Worm (Caenorhabditis elegans) whole organism, L2 larva: ENCODE results near the gene ugt-7.

Source experiments
- C34F6.9 ChIP-seq: fragments of 150-350 bp; optimal IDR thresholded peaks from 2 replicates; lab custom pipeline; 2014; ENCODE audit warnings: missing biosample characterization, missing genetic modification characterization
- F13H6.1 ChIP-seq: sonication (generic microtip); optimal IDR thresholded peaks from 2 replicates; lab custom pipeline; 2016; ENCODE audit warnings: missing genetic modification characterization, missing compliant biosample characterization
- Y55F3AM.14 ChIP-seq: fragments of 200-800 bp; sonication (Bioruptor generic); optimal IDR thresholded peaks from 2 replicates; lab custom pipeline; 2018; ENCODE audit warnings: mild to moderate bottlenecking, missing genetic modification characterization, missing compliant biosample characterization
- alr-1 ChIP-seq: fragments of 150-350 bp; optimal IDR thresholded peaks from 2 replicates; lab custom pipeline; 2014; ENCODE audit warnings: missing biosample characterization, missing genetic modification characterization
- aly-2 ChIP-seq: fragments of 150-350 bp; optimal IDR thresholded peaks from 2 replicates; lab custom pipeline; 2014; ENCODE audit warnings: missing biosample characterization, missing genetic modification characterization
- ama-1 ChIP-seq: fragments of 150-350 bp; optimal IDR thresholded peaks from 2 replicates; lab custom pipeline; 2018; ENCODE audit warnings: inconsistent platforms
- blmp-1 ChIP-seq: sonication (generic microtip); optimal IDR thresholded peaks from 2 replicates; lab custom pipeline; 2017; ENCODE audit warnings: missing genetic modification characterization, mild to moderate bottlenecking, missing compliant biosample characterization, antibody characterized with exemption, moderate library complexity; ENCODE audit not compliant: insufficient read depth
- ceh-16 ChIP-seq: fragments of 150-350 bp; optimal IDR thresholded peaks from 2 replicates; lab custom pipeline; 2014; ENCODE audit warnings: missing biosample characterization, missing genetic modification characterization
- crh-2 ChIP-seq: sonication (generic microtip); optimal IDR thresholded peaks from 2 replicates; lab custom pipeline; 2017; ENCODE audit warnings: missing biosample characterization, missing genetic modification characterization
- dmd-4 ChIP-seq: sonication (generic microtip); optimal IDR thresholded peaks from 2 replicates; lab custom pipeline; 2017; ENCODE audit warnings: missing biosample characterization, missing genetic modification characterization
- egl-27 ChIP-seq: sonication (generic microtip); optimal IDR thresholded peaks from 3 replicates; lab custom pipeline; 2017; ENCODE audit warnings: missing biosample characterization, missing genetic modification reagents, missing genetic modification characterization
- elt-1 ChIP-seq: fragments of 150-350 bp; optimal IDR thresholded peaks from 2 replicates; lab custom pipeline; 2014; ENCODE audit warnings: missing biosample characterization, missing genetic modification characterization
- elt-3 ChIP-seq: sonication (generic microtip); optimal IDR thresholded peaks from 2 replicates; lab custom pipeline; 2017; ENCODE audit warnings: missing biosample characterization, missing genetic modification characterization
- gmeb-1 ChIP-seq: fragments of 150-350 bp; optimal IDR thresholded peaks from 2 replicates; lab custom pipeline; 2014; ENCODE audit warnings: missing biosample characterization, missing genetic modification characterization
- lin-11 ChIP-seq: fragments of 150-350 bp; sonication (generic microtip); optimal IDR thresholded peaks from 2 replicates; lab custom pipeline; 2014; ENCODE audit warnings: missing biosample characterization, missing genetic modification characterization, inconsistent platforms, mixed read lengths
- lin-13 ChIP-seq: fragments of 150-350 bp; optimal IDR thresholded peaks from 2 replicates; lab custom pipeline; 2014; ENCODE audit warnings: missing biosample characterization, missing genetic modification reagents, missing genetic modification characterization
- lsy-2 ChIP-seq, 2 experiments: fragments of 150-350 bp in 1 of 2; sonication (generic microtip) in 1 of 2; optimal IDR thresholded peaks; 2 replicates each; lab custom pipeline; 2014 to 2017; ENCODE audit warnings: missing biosample characterization in 2 of 2, missing genetic modification characterization in 2 of 2
- mbf-1 ChIP-seq: sonication (generic microtip); optimal IDR thresholded peaks from 2 replicates; lab custom pipeline; 2017; ENCODE audit warnings: missing biosample characterization, missing genetic modification characterization
- mdl-1 ChIP-seq, 2 experiments: fragments of 150-350 bp in 1 of 2; sonication (generic microtip) in 1 of 2; optimal IDR thresholded peaks; 2 replicates each; lab custom pipeline; 2017; ENCODE audit warnings: missing biosample characterization in 2 of 2, missing genetic modification characterization in 2 of 2
- nhr-10 ChIP-seq: sonication (generic microtip); optimal IDR thresholded peaks from 2 replicates; lab custom pipeline; 2017; ENCODE audit warnings: missing biosample characterization, missing genetic modification characterization
- nhr-11 ChIP-seq: fragments of 150-350 bp; optimal IDR thresholded peaks from 2 replicates; lab custom pipeline; 2014; ENCODE audit warnings: missing biosample characterization, missing genetic modification characterization
- nhr-12 ChIP-seq: fragments of 150-350 bp; optimal IDR thresholded peaks from 2 replicates; lab custom pipeline; 2014; ENCODE audit warnings: missing biosample characterization, missing genetic modification characterization
- nhr-129 ChIP-seq: fragments of 150-350 bp; optimal IDR thresholded peaks from 2 replicates; lab custom pipeline; 2014; ENCODE audit warnings: missing biosample characterization, missing genetic modification characterization
- nhr-21 ChIP-seq: fragments of 150-350 bp; optimal IDR thresholded peaks from 2 replicates; lab custom pipeline; 2014; ENCODE audit warnings: missing biosample characterization, missing genetic modification characterization
- nhr-23 ChIP-seq: fragments of 150-350 bp; optimal IDR thresholded peaks from 2 replicates; lab custom pipeline; 2014; ENCODE audit warnings: missing biosample characterization, missing genetic modification reagents, missing genetic modification characterization
- nhr-237 ChIP-seq: fragments of 150-350 bp; optimal IDR thresholded peaks from 2 replicates; lab custom pipeline; 2014; ENCODE audit warnings: missing biosample characterization, missing genetic modification characterization
- nhr-6 ChIP-seq: fragments of 150-350 bp; optimal IDR thresholded peaks from 2 replicates; lab custom pipeline; 2014; ENCODE audit warnings: missing biosample characterization, missing genetic modification characterization
- nhr-77 ChIP-seq: fragments of 150-350 bp; optimal IDR thresholded peaks from 2 replicates; lab custom pipeline; 2014; ENCODE audit warnings: missing biosample characterization, missing genetic modification characterization
- peb-1 ChIP-seq: fragments of 150-350 bp; optimal IDR thresholded peaks from 2 replicates; lab custom pipeline; 2014; ENCODE audit warnings: missing biosample characterization, missing genetic modification characterization
- sem-4 ChIP-seq: fragments of 150-350 bp; optimal IDR thresholded peaks from 2 replicates; lab custom pipeline; 2014; ENCODE audit warnings: missing biosample characterization, missing genetic modification reagents, missing genetic modification characterization
- sma-9 ChIP-seq, 2 experiments: fragments of 150-350 bp in 1 of 2; sonication (generic microtip) in 1 of 2; optimal IDR thresholded peaks; 2 replicates each; lab custom pipeline; 2014 to 2016; ENCODE audit warnings: missing genetic modification characterization in 2 of 2, mild to moderate bottlenecking in 1 of 2, missing biosample characterization in 1 of 2, missing compliant biosample characterization in 1 of 2, missing genetic modification reagents in 1 of 2, moderate library complexity in 1 of 2
- snpc-4 ChIP-seq: fragments of 150-350 bp; optimal IDR thresholded peaks from 2 replicates; lab custom pipeline; 2014; ENCODE audit warnings: missing biosample characterization, missing genetic modification characterization
- unc-55 ChIP-seq: fragments of 150-350 bp; sonication (generic microtip); optimal IDR thresholded peaks from 3 replicates; lab custom pipeline; 2014; ENCODE audit warnings: missing biosample characterization, missing genetic modification reagents, missing genetic modification characterization
- unc-62 ChIP-seq: fragments of 150-350 bp; optimal IDR thresholded peaks from 2 replicates; lab custom pipeline; 2014; ENCODE audit warnings: missing biosample characterization, missing genetic modification reagents, missing genetic modification characterization
- zag-1 ChIP-seq: fragments of 150-350 bp; optimal IDR thresholded peaks from 2 replicates; lab custom pipeline; 2014; ENCODE audit warnings: missing biosample characterization, missing genetic modification characterization
- ztf-1 ChIP-seq: fragments of 200-800 bp; sonication (Bioruptor generic); conservative IDR thresholded peaks from 2 replicates; pipeline ENCODE4 v1.3.6; 2022; ENCODE audit warnings: missing genetic modification characterization, missing compliant biosample characterization
- ztf-4 ChIP-seq: fragments of 150-350 bp; optimal IDR thresholded peaks from 2 replicates; lab custom pipeline; 2014; ENCODE audit warnings: missing biosample characterization, missing genetic modification characterization

Gene ugt-7

ce11 chrV:4983091-4983490, 17.3 kb downstream of the ugt-7 start, which contains the start of gene srsx-13:
Gene srsx-13 (minus strand): TSS chrV:4983191.
- TF ChIP-seq nhr-237 (tag; lab: Kevin White, UChicago) (no peak), ztf-4 (tag; lab: Kevin White, UChicago) (no peak), egl-27 (tag; lab: Kevin White, UChicago) (no peak), crh-2 (tag; lab: Kevin White, UChicago) (no peak), nhr-21 (no peak), lin-13 (no peak), elt-3 (no peak), gmeb-1 (no peak), sem-4 (tag; lab: Kevin White, UChicago) (no peak)

- TF ChIP-seq nhr-12 (tag; lab: Kevin White, UChicago) (no peak), lin-13 (no peak), lin-11 (no peak), nhr-237 (tag; lab: Kevin White, UChicago) (no peak), C34F6.9 (tag; lab: Kevin White, UChicago) (no peak), lsy-2 (tag; optimal IDR thresholded peaks at IDR 0.05; lab: Kevin White, UChicago) (no peak), ztf-1 (no peak), ceh-16 (no peak), mdl-1 (tag; optimal IDR thresholded peaks at IDR 0.05; lab: Kevin White, UChicago) (no peak), nhr-77 (tag; lab: Kevin White, UChicago) (no peak), nhr-11 (tag; lab: Kevin White, UChicago) (no peak)
These were observed 19.5 kb downstream of the ugt-7 start, which contains the start of gene srsx-12 for ce11 chrV:4980873-4981272. Gene srsx-12 (minus strand): TSS chrV:4980973.

ce11 chrV:4980094-4980493, 20.3 kb downstream of the ugt-7 start:
- TF ChIP-seq alr-1 (tag; lab: Kevin White, UChicago) (no peak), unc-62 (no peak), nhr-237 (tag; lab: Kevin White, UChicago) (no peak), elt-3 (no peak), lin-13 (no peak), nhr-21 (no peak), nhr-23 (tag; lab: Kevin White, UChicago) (no peak), elt-1 (no peak), nhr-6 (no peak), dmd-4 (tag; lab: Kevin White, UChicago) (no peak), lsy-2 (tag; optimal IDR thresholded peaks at IDR 0.05; lab: Kevin White, UChicago) (no peak), C34F6.9 (tag; lab: Kevin White, UChicago) (no peak), crh-2 (tag; lab: Kevin White, UChicago) (no peak), ztf-4 (tag; lab: Kevin White, UChicago) (no peak), blmp-1 (tag; lab: Kevin White, UChicago) (no peak), snpc-4 (tag; lab: Kevin White, UChicago) (no peak), nhr-12 (tag; lab: Kevin White, UChicago) (no peak), ama-1 (lab: Kevin White, UChicago) (no peak), nhr-10 (tag; lab: Kevin White, UChicago) (no peak)

ce11 chrV:4979060-4979459, 21.3 kb downstream of the ugt-7 start, which contains the start of gene srsx-11:
Gene srsx-11 (minus strand): TSS chrV:4979160.
- no peak for TF ChIP-seq egl-27 (tag; lab: Kevin White, UChicago)
- TF ChIP-seq blmp-1 (tag; lab: Kevin White, UChicago), result no peak
- TF ChIP-seq nhr-12 (tag; lab: Kevin White, UChicago), result no peak
- no peak for TF ChIP-seq mbf-1
- TF ChIP-seq zag-1 (tag; lab: Kevin White, UChicago), result no peak
- no peak for TF ChIP-seq peb-1 (tag; lab: Kevin White, UChicago)
- no peak for TF ChIP-seq crh-2 (tag; lab: Kevin White, UChicago)

- TF ChIP-seq nhr-12 (tag; lab: Kevin White, UChicago), result no peak
- no peak for TF ChIP-seq sma-9 (GFP tag; optimal IDR thresholded peaks at IDR 0.05; lab: Kevin White, UChicago)
- TF ChIP-seq sma-9 (tag; optimal IDR thresholded peaks at IDR 0.05; lab: Kevin White, UChicago), result no peak
- TF ChIP-seq aly-2 (tag; lab: Kevin White, UChicago), result no peak
- TF ChIP-seq nhr-129 (tag; lab: Kevin White, UChicago), result no peak
- TF ChIP-seq ceh-16, result no peak
- no peak for TF ChIP-seq alr-1 (tag; lab: Kevin White, UChicago)
- TF ChIP-seq Y55F3AM.14 (GFP tag; lab: Kevin White, UChicago), result no peak
- TF ChIP-seq C34F6.9 (tag; lab: Kevin White, UChicago), result no peak
- TF ChIP-seq mdl-1 (tag; optimal IDR thresholded peaks at IDR 0.05; lab: Kevin White, UChicago), result no peak
- TF ChIP-seq unc-55, result no peak
- no peak for TF ChIP-seq F13H6.1 (tag; lab: Kevin White, UChicago)
- no peak for TF ChIP-seq unc-62
These were observed 22.8 kb downstream of the ugt-7 start for ce11 chrV:4977539-4977938.
